Worm (Caenorhabditis elegans) whole organism, young adult: Measurements from ENCODE around the gene EEED8.15.
A peak's percentile ranks its signal among the peaks of the same experiment; 100 is the strongest.

Source experiments
- B0019.2 ChIP-seq: fragments of 200-800 bp; sonication (Bioruptor generic); conservative IDR thresholded peaks from 2 replicates; pipeline ENCODE4 v1.3.6; 2022; ENCODE audit warnings: missing genetic modification reagents, missing genetic modification characterization, missing compliant biosample characterization
- B0035.1 ChIP-seq: sonication (generic microtip); optimal IDR thresholded peaks from 2 replicates; lab custom pipeline; 2016; ENCODE audit warnings: missing genetic modification characterization, mild to moderate bottlenecking, missing compliant biosample characterization, missing genotype, missing genetic modification reagents
- C06A6.2 ChIP-seq: fragments of 200-800 bp; sonication (Bioruptor generic); conservative IDR thresholded peaks from 2 replicates; pipeline ENCODE4 v1.3.6; 2022; ENCODE audit warnings: missing genetic modification characterization, missing compliant biosample characterization
- F33H1.4 ChIP-seq: fragments of 200-800 bp; sonication (Bioruptor generic); IDR thresholded peaks from 2 replicates; pipeline ENCODE4 v1.3.6; 2022; ENCODE audit warnings: missing genetic modification reagents, missing genetic modification characterization, missing compliant biosample characterization
- F55B11.4 ChIP-seq: sonication (generic microtip); optimal IDR thresholded peaks from 2 replicates; lab custom pipeline; 2016; ENCODE audit warnings: missing compliant biosample characterization, missing genetic modification characterization, borderline replicate concordance; ENCODE audit not compliant: insufficient read depth
- F57A8.1 ChIP-seq: fragments of 200-800 bp; sonication (Bioruptor generic); optimal IDR thresholded peaks from 2 replicates; lab custom pipeline; 2018; ENCODE audit warnings: mild to moderate bottlenecking, missing genetic modification characterization, moderate library complexity, missing compliant biosample characterization
- K11D2.4 ChIP-seq: fragments of 200-800 bp; sonication (Bioruptor generic); IDR thresholded peaks from 2 replicates; pipeline ENCODE4 v1.3.6; 2022; ENCODE audit warnings: missing genetic modification reagents, missing genetic modification characterization, missing compliant biosample characterization
- T07F8.4 ChIP-seq: sonication (generic microtip); optimal IDR thresholded peaks from 2 replicates; lab custom pipeline; 2016; ENCODE audit warnings: mild to moderate bottlenecking, missing genetic modification characterization, moderate library complexity, missing compliant biosample characterization
- Y53G8AR.9 ChIP-seq: fragments of 200-800 bp; sonication (Bioruptor generic); conservative IDR thresholded peaks from 2 replicates; pipeline ENCODE4 v1.3.6; 2022; ENCODE audit warnings: missing genetic modification reagents, missing genetic modification characterization, missing compliant biosample characterization
- Y95B8A.8 ChIP-seq: fragments of 200-800 bp; sonication (Bioruptor generic); IDR thresholded peaks from 2 replicates; pipeline ENCODE4 v1.3.6; 2022; ENCODE audit warnings: missing genetic modification reagents, missing genetic modification characterization, missing compliant biosample characterization
- akir-1 ChIP-seq: fragments of 200-800 bp; sonication (Bioruptor generic); optimal IDR thresholded peaks from 2 replicates; lab custom pipeline; 2018; ENCODE audit warnings: mild to moderate bottlenecking, missing genetic modification characterization, moderate library complexity, missing compliant biosample characterization
- athp-1 ChIP-seq: sonication (generic microtip); optimal IDR thresholded peaks from 2 replicates; lab custom pipeline; 2017; ENCODE audit warnings: mild to moderate bottlenecking, missing genetic modification characterization, missing compliant biosample characterization
- attf-6 ChIP-seq: fragments of 200-800 bp; sonication (Bioruptor generic); IDR thresholded peaks from 2 replicates; pipeline ENCODE4 v1.3.6; 2022; ENCODE audit warnings: missing genetic modification reagents, missing genetic modification characterization, missing compliant biosample characterization
- ceh-100 ChIP-seq: fragments of 200-800 bp; sonication (Bioruptor generic); IDR thresholded peaks from 2 replicates; pipeline ENCODE4 v1.3.6; 2022; ENCODE audit warnings: missing genetic modification reagents, missing genetic modification characterization, missing compliant biosample characterization
- ceh-27 ChIP-seq: fragments of 200-800 bp; sonication (Bioruptor generic); optimal IDR thresholded peaks from 2 replicates; lab custom pipeline; 2018; ENCODE audit warnings: mild to moderate bottlenecking, missing genetic modification characterization, moderate library complexity, missing compliant biosample characterization
- die-1 ChIP-seq: sonication (generic microtip); optimal IDR thresholded peaks from 2 replicates; lab custom pipeline; 2016; ENCODE audit warnings: missing genotype, mild to moderate bottlenecking, missing genetic modification characterization, missing compliant biosample characterization
- dox-1 ChIP-seq: fragments of 200-800 bp; sonication (Bioruptor generic); IDR thresholded peaks from 2 replicates; pipeline ENCODE4 v1.3.6; 2022; ENCODE audit warnings: missing genetic modification reagents, missing genetic modification characterization, missing compliant biosample characterization
- efl-1 ChIP-seq: fragments of 150-350 bp; optimal IDR thresholded peaks from 2 replicates; lab custom pipeline; 2014; ENCODE audit warnings: missing biosample characterization, missing genetic modification reagents, missing genetic modification characterization
- ekl-4 ChIP-seq: fragments of 200-800 bp; sonication (Bioruptor generic); IDR thresholded peaks from 2 replicates; pipeline ENCODE4 v1.3.6; 2022; ENCODE audit warnings: missing genetic modification reagents, missing genetic modification characterization, missing compliant biosample characterization
- fkh-3 ChIP-seq: sonication (generic microtip); optimal IDR thresholded peaks from 2 replicates; lab custom pipeline; 2016; ENCODE audit warnings: mild to moderate bottlenecking, missing genetic modification characterization, missing compliant biosample characterization
- hmg-1.2 ChIP-seq: fragments of 200-800 bp; sonication (Bioruptor generic); IDR thresholded peaks from 2 replicates; pipeline ENCODE4 v1.3.6; 2022; ENCODE audit warnings: missing genetic modification reagents, missing genetic modification characterization, missing compliant biosample characterization
- hmg-20 ChIP-seq: fragments of 200-800 bp; sonication (Bioruptor generic); IDR thresholded peaks from 2 replicates; pipeline ENCODE4 v1.3.6; 2022; ENCODE audit warnings: missing genetic modification reagents, missing genetic modification characterization, missing compliant biosample characterization
- hsf-1 ChIP-seq: fragments of 200-800 bp; sonication (Bioruptor generic); IDR thresholded peaks from 2 replicates; pipeline ENCODE4 v1.3.6; 2022; ENCODE audit warnings: missing genetic modification reagents, missing genetic modification characterization, missing compliant biosample characterization
- lag-1 ChIP-seq: fragments of 200-800 bp; sonication (Bioruptor generic); IDR thresholded peaks from 2 replicates; pipeline ENCODE4 v1.3.6; 2022; ENCODE audit warnings: missing genetic modification reagents, missing genetic modification characterization, missing compliant biosample characterization
- let-526 ChIP-seq: fragments of 200-800 bp; sonication (Bioruptor generic); IDR thresholded peaks from 2 replicates; pipeline ENCODE4 v1.3.6; 2022; ENCODE audit warnings: missing genetic modification reagents, missing genetic modification characterization, missing compliant biosample characterization
- lin-35 ChIP-seq, 3 experiments: fragments of 150-350 bp in 2 of 3; sonication (generic microtip) in 1 of 3; optimal IDR thresholded peaks; 2 replicates each; lab custom pipeline; 2014 to 2018; ENCODE audit warnings: missing biosample characterization in 3 of 3, missing genetic modification characterization in 3 of 3, missing genetic modification reagents in 3 of 3
- lin-40 ChIP-seq: sonication (generic microtip); optimal IDR thresholded peaks from 2 replicates; lab custom pipeline; 2016; ENCODE audit warnings: missing genetic modification characterization, mild to moderate bottlenecking, missing compliant biosample characterization, missing genotype, missing genetic modification reagents
- lin-54 ChIP-seq: fragments of 200-800 bp; sonication (Bioruptor generic); optimal IDR thresholded peaks from 2 replicates; lab custom pipeline; 2018; ENCODE audit warnings: mild to moderate bottlenecking, missing genetic modification characterization, missing compliant biosample characterization
- madf-3 ChIP-seq: fragments of 200-800 bp; sonication (Bioruptor generic); IDR thresholded peaks from 2 replicates; pipeline ENCODE4 v1.3.6; 2022; ENCODE audit warnings: missing genetic modification reagents, missing genetic modification characterization, missing compliant biosample characterization
- mel-28 ChIP-seq: sonication (generic microtip); optimal IDR thresholded peaks from 2 replicates; lab custom pipeline; 2016; ENCODE audit warnings: borderline replicate concordance, mild to moderate bottlenecking, missing genetic modification characterization, missing compliant biosample characterization
- nfya-1 ChIP-seq: sonication (generic microtip); optimal IDR thresholded peaks from 2 replicates; lab custom pipeline; 2017; ENCODE audit warnings: antibody characterized with exemption, missing compliant biosample characterization, missing genetic modification characterization, borderline replicate concordance; ENCODE audit not compliant: insufficient read depth
- nfya-2 ChIP-seq: fragments of 200-800 bp; sonication (Bioruptor generic); IDR thresholded peaks from 2 replicates; pipeline ENCODE4 v1.3.6; 2022; ENCODE audit warnings: missing genetic modification reagents, missing genetic modification characterization, missing compliant biosample characterization
- nfyb-1 ChIP-seq: fragments of 200-800 bp; sonication (Bioruptor generic); IDR thresholded peaks from 2 replicates; pipeline ENCODE4 v1.3.6; 2022; ENCODE audit warnings: missing genetic modification reagents, missing genetic modification characterization, missing compliant biosample characterization
- nhr-120 ChIP-seq: fragments of 200-800 bp; sonication (Bioruptor generic); IDR thresholded peaks from 2 replicates; pipeline ENCODE4 v1.3.6; 2022; ENCODE audit warnings: missing genetic modification characterization, missing compliant biosample characterization
- pbrm-1 ChIP-seq: fragments of 200-800 bp; sonication (Bioruptor generic); IDR thresholded peaks from 2 replicates; pipeline ENCODE4 v1.3.6; 2022; ENCODE audit warnings: missing genetic modification reagents, missing genetic modification characterization, missing compliant biosample characterization
- rcor-1 ChIP-seq: fragments of 200-800 bp; sonication (Bioruptor generic); IDR thresholded peaks from 2 replicates; pipeline ENCODE4 v1.3.6; 2022; ENCODE audit warnings: missing genetic modification reagents, missing genetic modification characterization, missing compliant biosample characterization
- rec-8 ChIP-seq, 2 experiments: sonication (generic microtip); optimal IDR thresholded peaks; 2 replicates each; lab custom pipeline; 2016; ENCODE audit warnings: mild to moderate bottlenecking in 2 of 2, missing genetic modification characterization in 2 of 2, missing genetic modification reagents in 2 of 2, missing genotype in 2 of 2, missing biosample characterization in 1 of 2, missing compliant biosample characterization in 1 of 2, moderate library complexity in 1 of 2
- snpc-1.3 ChIP-seq: sonication (generic microtip); optimal IDR thresholded peaks from 2 replicates; lab custom pipeline; 2017; ENCODE audit warnings: missing genetic modification characterization, mild to moderate bottlenecking, missing compliant biosample characterization, antibody characterized with exemption, moderate library complexity, missing genotype, missing genetic modification reagents; ENCODE audit not compliant: insufficient read depth
- snpc-3.4 ChIP-seq: sonication (generic microtip); optimal IDR thresholded peaks from 2 replicates; lab custom pipeline; 2017; ENCODE audit warnings: missing genetic modification characterization, mild to moderate bottlenecking, missing compliant biosample characterization, antibody characterized with exemption, moderate library complexity, missing genotype, missing genetic modification reagents
- snpc-4 ChIP-seq, 5 experiments: fragments of 150-350 bp in 1 of 5; sonication (generic microtip) in 4 of 5; optimal IDR thresholded peaks; 2 replicates each; lab custom pipeline; 2014 to 2018; ENCODE audit warnings: missing genetic modification characterization in 5 of 5, missing biosample characterization in 3 of 5, antibody characterized with exemption in 2 of 5, mild to moderate bottlenecking in 2 of 5, missing compliant biosample characterization in 2 of 5, missing genotype in 2 of 5, moderate library complexity in 2 of 5, missing genetic modification reagents in 1 of 5
- tbp1 ChIP-seq: fragments of 200-800 bp; sonication (Bioruptor generic); optimal IDR thresholded peaks from 2 replicates; lab custom pipeline; 2018; ENCODE audit warnings: mild to moderate bottlenecking, missing genetic modification characterization, missing compliant biosample characterization
- tlf-1 ChIP-seq: fragments of 200-800 bp; sonication (Bioruptor generic); optimal IDR thresholded peaks from 2 replicates; lab custom pipeline; 2018; ENCODE audit warnings: mild to moderate bottlenecking, missing genetic modification characterization, missing compliant biosample characterization
- unc-62 ChIP-seq: fragments of 150-350 bp; optimal IDR thresholded peaks from 2 replicates; lab custom pipeline; 2014; ENCODE audit warnings: missing biosample characterization, missing genetic modification reagents, missing genetic modification characterization
- xnd-1 ChIP-seq: sonication (generic microtip); optimal IDR thresholded peaks from 2 replicates; lab custom pipeline; 2016; ENCODE audit warnings: missing genotype, missing genetic modification reagents, missing genetic modification characterization, missing compliant biosample characterization
- ztf-26 ChIP-seq: sonication (generic microtip); optimal IDR thresholded peaks from 2 replicates; lab custom pipeline; 2017; ENCODE audit warnings: missing genetic modification characterization, missing compliant biosample characterization

EEED8.15 gene

DNA sequence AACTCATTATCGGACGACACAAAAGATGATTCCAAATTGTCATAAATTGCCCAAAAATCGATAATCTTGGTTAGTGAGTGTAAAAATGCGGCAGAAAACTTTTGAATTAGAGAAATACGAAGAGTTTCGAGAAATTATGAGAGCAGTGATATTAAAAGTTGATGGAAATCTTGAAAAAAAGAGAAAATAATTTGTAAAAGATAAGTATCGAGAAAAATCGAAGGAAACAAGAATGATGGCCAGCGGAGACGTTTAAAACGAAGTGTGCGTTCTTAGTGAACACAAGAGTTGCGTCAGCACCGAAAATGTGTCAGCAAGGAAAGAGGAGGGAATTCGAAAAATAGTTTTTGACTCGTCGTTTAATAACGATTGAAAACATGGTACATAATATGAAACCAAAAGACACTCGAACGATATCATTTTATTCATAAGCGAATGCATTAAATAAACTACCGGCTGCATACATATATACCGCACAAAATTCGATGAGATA is 29.2 kb upstream of the EEED8.15 start, which contains the start of gene ndx-6 (continued):
- TF ChIP-seq xnd-1 (tag; lab: Kevin White, UChicago) (peak; percentile 26), attf-6 (GFP tag; lab: Robert Waterston, UW) (peak; percentile 38; the same call in 1 of the 2 replicates), rcor-1 (peak; percentile 79), K11D2.4 (peak; percentile 61; the same call in 1 of the 2 replicates), F55B11.4 (no peak), dox-1 (GFP tag; lab: Robert Waterston, UW) (peak; percentile 67), ceh-27 (GFP tag; lab: Kevin White, UChicago) (peak; percentile 46), lin-54 (GFP tag; lab: Kevin White, UChicago) (peak; percentile 98), efl-1 (GFP tag; lab: Kevin White, UChicago) (peak; percentile 85), T07F8.4 (tag; lab: Kevin White, UChicago) (no peak), nfyb-1 (GFP tag; lab: Robert Waterston, UW) (peak; percentile 77; the same call in 1 of the 2 replicates), B0019.2 (GFP tag; lab: Robert Waterston, UW) (no peak), rec-8 (tag; optimal IDR thresholded peaks at IDR 0.05; lab: Kevin White, UChicago) (no peak), madf-3 (GFP tag; lab: Robert Waterston, UW) (peak; percentile 75; the same call in 1 of the 2 replicates), nfya-2 (GFP tag; lab: Robert Waterston, UW) (no peak), snpc-1.3 (tag; lab: Kevin White, UChicago) (peak; percentile 5), fkh-3 (no peak), lin-40 (tag; lab: Kevin White, UChicago) (peak; percentile 80), F57A8.1 (peak; percentile 14), athp-1 (tag; lab: Kevin White, UChicago) (peak; percentile 38), Y53G8AR.9 (peak; percentile 78), B0035.1 (no peak), ekl-4 (GFP tag; lab: Robert Waterston, UW) (0 out of 2 replicates have a peak, but pooled peaks have one; percentile 64), akir-1 (no peak), hmg-1.2 (GFP tag; lab: Robert Waterston, UW) (peak; percentile 43; the same call in 1 of the 2 replicates), tbp1 (GFP tag; lab: Kevin White, UChicago) (peak; percentile 56), unc-62 (GFP tag; lab: Kevin White, UChicago) (no peak), mel-28 (tag; lab: Kevin White, UChicago) (no peak), Y95B8A.8 (0 out of 2 replicates have a peak, but pooled peaks have one; percentile 51), hsf-1 (GFP tag; lab: Robert Waterston, UW) (peak; percentile 53; the same call in 1 of the 2 replicates), F33H1.4 (peak; percentile 58), snpc-4 (GFP tag; optimal IDR thresholded peaks at IDR 0.05; lab: Kevin White, UChicago) (no peak), snpc-4 (tag; optimal IDR thresholded peaks at IDR 0.05; lab: Kevin White, UChicago) (peak in 3 of 4 experiments; percentile 49 to 64 (median 54)), snpc-3.4 (tag; lab: Kevin White, UChicago) (peak; percentile 40), die-1 (tag; lab: Kevin White, UChicago) (no peak), hmg-20 (GFP tag; lab: Robert Waterston, UW) (0 out of 2 replicates have a peak, but pooled peaks have one; percentile 13), lag-1 (GFP tag; lab: Robert Waterston, UW) (no peak), C06A6.2 (0 out of 2 replicates have a peak, but pooled peaks have one; percentile 54), pbrm-1 (GFP tag; lab: Robert Waterston, UW) (peak; percentile 52; the same call in 1 of the 2 replicates), nhr-120 (no peak), tlf-1 (GFP tag; lab: Kevin White, UChicago) (peak; percentile 28), lin-35 (GFP tag; optimal IDR thresholded peaks at IDR 0.05; lab: Kevin White, UChicago) (peak; percentile 63 to 96 (median 83)), let-526 (no peak), ceh-100 (peak; percentile 60; the same call in 1 of the 2 replicates), nfya-1 (tag; lab: Kevin White, UChicago) (no peak), ztf-26 (tag; lab: Kevin White, UChicago) (peak; percentile 9)
